Worm (Caenorhabditis elegans) whole organism, L3 larva: ENCODE measurements around the gene C11E4.6.
A peak's percentile ranks its signal among the peaks of the same experiment; 100 is the strongest.
"Not testable (repeated sequence)": the region's sequence is repeated elsewhere in the genome, so short reads cannot be mapped to it uniquely, and the experiment has no call there.

Experiments
- R02D3.7 ChIP-seq: fragments of 150-350 bp; optimal IDR thresholded peaks from 2 replicates; lab custom pipeline; 2014; ENCODE audit warnings: missing biosample characterization, missing genetic modification characterization
- ZK546.5 ChIP-seq: sonication (generic microtip); optimal IDR thresholded peaks from 2 replicates; lab custom pipeline; 2017; ENCODE audit warnings: missing biosample characterization, missing genetic modification characterization
- ama-1 ChIP-seq: fragments of 150-350 bp; optimal IDR thresholded peaks from 2 replicates; lab custom pipeline; 2018
- ceh-16 ChIP-seq: sonication (generic microtip); optimal IDR thresholded peaks from 2 replicates; lab custom pipeline; 2017; ENCODE audit warnings: missing biosample characterization, missing genetic modification characterization
- ceh-28 ChIP-seq: fragments of 150-350 bp; optimal IDR thresholded peaks from 2 replicates; lab custom pipeline; 2014; ENCODE audit warnings: missing biosample characterization, missing genetic modification reagents, missing genetic modification characterization
- ceh-9 ChIP-seq: sonication (generic microtip); optimal IDR thresholded peaks from 2 replicates; lab custom pipeline; 2018; ENCODE audit warnings: missing biosample characterization, missing genetic modification characterization
- daf-12 ChIP-seq: fragments of 150-350 bp; optimal IDR thresholded peaks from 2 replicates; lab custom pipeline; 2014; ENCODE audit warnings: missing biosample characterization, missing genetic modification reagents, missing genetic modification characterization
- egl-27 ChIP-seq: sonication (generic microtip); optimal IDR thresholded peaks from 4 replicates; lab custom pipeline; 2017; ENCODE audit warnings: missing biosample characterization, missing genetic modification reagents, missing genetic modification characterization
- egl-5 ChIP-seq: fragments of 150-350 bp; optimal IDR thresholded peaks from 2 replicates; lab custom pipeline; 2017; ENCODE audit warnings: missing biosample characterization, missing genetic modification reagents, missing genetic modification characterization, inconsistent platforms
- elt-2 ChIP-seq: sonication (generic microtip); optimal IDR thresholded peaks from 2 replicates; lab custom pipeline; 2016; ENCODE audit warnings: missing genetic modification reagents, mild to moderate bottlenecking, missing genetic modification characterization, missing compliant biosample characterization
- eor-1 ChIP-seq, 2 experiments: fragments of 150-350 bp; optimal IDR thresholded peaks; 2 replicates each; lab custom pipeline; 2014 to 2018; ENCODE audit warnings: missing biosample characterization in 2 of 2, missing genetic modification characterization in 2 of 2
- fos-1 ChIP-seq: fragments of 150-350 bp; optimal IDR thresholded peaks from 2 replicates; lab custom pipeline; 2014; ENCODE audit warnings: missing biosample characterization, missing genetic modification characterization
- hmg-11 ChIP-seq: sonication (generic microtip); optimal IDR thresholded peaks from 2 replicates; lab custom pipeline; 2016; ENCODE audit warnings: missing genetic modification characterization, missing compliant biosample characterization
- jun-1 ChIP-seq: fragments of 150-350 bp; optimal IDR thresholded peaks from 2 replicates; lab custom pipeline; 2014; ENCODE audit warnings: missing biosample characterization, missing genetic modification reagents, missing genetic modification characterization
- lin-39 ChIP-seq: fragments of 150-350 bp; optimal IDR thresholded peaks from 2 replicates; lab custom pipeline; 2018; ENCODE audit warnings: missing biosample characterization, missing genetic modification reagents, missing genetic modification characterization
- lsy-12 ChIP-seq: sonication (generic microtip); optimal IDR thresholded peaks from 2 replicates; lab custom pipeline; 2016; ENCODE audit warnings: mild to moderate bottlenecking, missing genetic modification characterization, missing compliant biosample characterization
- nfya-1 ChIP-seq: sonication (generic microtip); optimal IDR thresholded peaks from 2 replicates; lab custom pipeline; 2017; ENCODE audit warnings: missing genetic modification characterization, mild to moderate bottlenecking, missing compliant biosample characterization, antibody characterized with exemption, moderate library complexity; ENCODE audit not compliant: insufficient read depth
- nhr-12 ChIP-seq: fragments of 150-350 bp; optimal IDR thresholded peaks from 2 replicates; lab custom pipeline; 2014; ENCODE audit warnings: missing biosample characterization, missing genetic modification characterization
- nhr-23 ChIP-seq: fragments of 150-350 bp; optimal IDR thresholded peaks from 2 replicates; lab custom pipeline; 2014; ENCODE audit warnings: missing biosample characterization, missing genetic modification reagents, missing genetic modification characterization
- nhr-25 ChIP-seq: sonication (generic microtip); optimal IDR thresholded peaks from 2 replicates; lab custom pipeline; 2017; ENCODE audit warnings: missing biosample characterization, missing genetic modification characterization
- nhr-28 ChIP-seq: fragments of 150-350 bp; optimal IDR thresholded peaks from 2 replicates; lab custom pipeline; 2014; ENCODE audit warnings: missing biosample characterization, missing genetic modification characterization
- nhr-43 ChIP-seq: sonication (generic microtip); optimal IDR thresholded peaks from 2 replicates; lab custom pipeline; 2016; ENCODE audit warnings: mild to moderate bottlenecking, missing genetic modification characterization, missing compliant biosample characterization; ENCODE audit not compliant: poor library complexity, severe bottlenecking
- nhr-67 ChIP-seq: fragments of 150-350 bp; optimal IDR thresholded peaks from 2 replicates; lab custom pipeline; 2014; ENCODE audit warnings: missing biosample characterization, missing genetic modification characterization
- pha-4 ChIP-seq: fragments of 150-350 bp; optimal IDR thresholded peaks from 2 replicates; lab custom pipeline; 2014; ENCODE audit warnings: missing biosample characterization, missing genetic modification reagents, missing genetic modification characterization
- pqm-1 ChIP-seq: fragments of 150-350 bp; optimal IDR thresholded peaks from 2 replicates; lab custom pipeline; 2017; ENCODE audit warnings: missing biosample characterization, missing genetic modification characterization, inconsistent platforms
- sea-2 ChIP-seq: fragments of 150-350 bp; sonication (generic microtip); optimal IDR thresholded peaks from 4 replicates; lab custom pipeline; 2014; ENCODE audit warnings: missing biosample characterization, missing genetic modification reagents, missing genetic modification characterization
- tbx-2 ChIP-seq: sonication (generic microtip); optimal IDR thresholded peaks from 2 replicates; lab custom pipeline; 2016; ENCODE audit warnings: mild to moderate bottlenecking, missing genetic modification characterization, missing compliant biosample characterization
- unc-39 ChIP-seq: sonication (generic microtip); optimal IDR thresholded peaks from 4 replicates; lab custom pipeline; 2017; ENCODE audit warnings: missing biosample characterization, missing genetic modification characterization
- unc-62 ChIP-seq: fragments of 150-350 bp; sonication (generic microtip); optimal IDR thresholded peaks from 4 replicates; lab custom pipeline; 2014; ENCODE audit warnings: missing biosample characterization, missing genetic modification reagents, missing genetic modification characterization
- zag-1 ChIP-seq: fragments of 150-350 bp; optimal IDR thresholded peaks from 2 replicates; lab custom pipeline; 2014; ENCODE audit warnings: missing biosample characterization, missing genetic modification characterization

C11E4.6 gene

ce11 chrX:9625824-9626223, 15.5 kb downstream of the C11E4.6 start, which contains the start of gene F34H10.1:
Gene F34H10.1, plus strand, starts transcription at chrX:9626124.
- TF ChIP-seq tbx-2 (tag; lab: Kevin White, UChicago); nhr-25; eor-1 (tag; optimal IDR thresholded peaks at IDR 0.05; lab: Kevin White, UChicago): not testable (repeated sequence)

ce11 chrX:9629552-9629951, 19.2 kb downstream of the C11E4.6 start:
- TF ChIP-seq fos-1 (tag; lab: Kevin White, UChicago) = no peak
- TF ChIP-seq ceh-9 (tag; lab: Kevin White, UChicago) = no peak
- no peak for TF ChIP-seq nhr-12 (tag; lab: Kevin White, UChicago)
- no peak for TF ChIP-seq ZK546.5 (tag; lab: Kevin White, UChicago)
- TF ChIP-seq nhr-28 (tag; lab: Kevin White, UChicago) = no peak
- TF ChIP-seq nhr-23 (tag; lab: Kevin White, UChicago) = no peak
- no peak for TF ChIP-seq nhr-25
- TF ChIP-seq ceh-28 (tag; lab: Kevin White, UChicago) = no peak
- TF ChIP-seq pqm-1 (tag; lab: Kevin White, UChicago) = no peak
- TF ChIP-seq unc-62 (GFP tag; lab: Kevin White, UChicago) = no peak
- TF ChIP-seq unc-39 (tag; lab: Kevin White, UChicago) = no peak
- TF ChIP-seq eor-1 (tag; optimal IDR thresholded peaks at IDR 0.05; lab: Kevin White, UChicago) = no peak
- TF ChIP-seq ama-1 (lab: Kevin White, UChicago) = no peak
- TF ChIP-seq hmg-11 (tag; lab: Kevin White, UChicago) = no peak
- TF ChIP-seq sea-2 (GFP tag; lab: Kevin White, UChicago) = no peak

- TF ChIP-seq zag-1 (tag; lab: Kevin White, UChicago) (no peak), nfya-1 (tag; lab: Kevin White, UChicago) (no peak), daf-12 (tag; lab: Kevin White, UChicago) (no peak), nhr-12 (tag; lab: Kevin White, UChicago) (no peak), unc-62 (GFP tag; lab: Kevin White, UChicago) (no peak), eor-1 (tag; optimal IDR thresholded peaks at IDR 0.05; lab: Kevin White, UChicago) (no peak), nhr-23 (tag; lab: Kevin White, UChicago) (no peak), pqm-1 (tag; lab: Kevin White, UChicago) (no peak), fos-1 (tag; lab: Kevin White, UChicago) (no peak), lsy-12 (no peak), nhr-25 (no peak)
Observed at ce11 chrX:9634925-9635324, 24.6 kb downstream of the C11E4.6 start, which contains the start of gene F34H10.3. Gene F34H10.3, minus strand, starts transcription at chrX:9635025.

- no peak for TF ChIP-seq pha-4 (tag; lab: Kevin White, UChicago)
- no peak for TF ChIP-seq nhr-25
- TF ChIP-seq egl-27 (tag; lab: Kevin White, UChicago) = no peak
- no peak for TF ChIP-seq elt-2
- no peak for TF ChIP-seq jun-1
- TF ChIP-seq, all 47 proteins: peak for 0
Observed at ce11 chrX:9635376-9635775, 25.0 kb downstream of the C11E4.6 start, which contains the start of gene F34H10.5. Gene F34H10.5, plus strand, starts transcription at chrX:9635676.

DNA sequence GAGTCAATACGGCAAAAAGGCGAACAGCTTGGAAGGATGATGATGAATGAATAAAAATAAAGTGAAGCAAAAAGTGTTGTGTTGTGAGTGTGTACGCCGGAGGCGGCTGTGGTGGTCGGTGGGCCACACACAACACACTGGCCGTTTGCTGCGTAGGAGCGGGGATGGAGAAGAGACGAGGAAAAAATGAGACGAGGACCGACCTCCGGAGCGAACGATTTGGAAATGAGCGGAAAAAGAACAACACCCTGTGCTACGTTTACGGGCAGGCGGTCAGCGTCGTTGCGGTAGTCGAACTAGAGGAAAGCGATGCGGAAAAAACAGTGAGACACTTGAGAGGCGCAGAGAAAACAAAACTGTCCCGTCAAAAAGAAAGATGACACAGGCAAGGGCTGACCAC, 26.8 kb downstream of the C11E4.6 start:
- peak; percentile 26 for TF ChIP-seq lin-39 (tag; lab: Kevin White, UChicago)
- no peak for TF ChIP-seq nhr-43 (tag; lab: Kevin White, UChicago)
- TF ChIP-seq sea-2 (GFP tag; lab: Kevin White, UChicago) = no peak
- TF ChIP-seq nhr-67 (tag; lab: Kevin White, UChicago) = no peak
- TF ChIP-seq R02D3.7 (tag; lab: Kevin White, UChicago) = no peak
- TF ChIP-seq pha-4 (tag; lab: Kevin White, UChicago) = no peak
- TF ChIP-seq fos-1 (tag; lab: Kevin White, UChicago) = no peak
- TF ChIP-seq nfya-1 (tag; lab: Kevin White, UChicago) = no peak
- no peak for TF ChIP-seq lsy-12
- peak; percentile 44 for TF ChIP-seq egl-5
- TF ChIP-seq ceh-28 (tag; lab: Kevin White, UChicago) = no peak
- TF ChIP-seq nhr-28 (tag; lab: Kevin White, UChicago) = no peak
- TF ChIP-seq elt-2 = no peak
- no peak for TF ChIP-seq nhr-25
- no peak for TF ChIP-seq nhr-12 (tag; lab: Kevin White, UChicago)
- peak; percentile 39 for TF ChIP-seq nhr-23 (tag; lab: Kevin White, UChicago)
- no peak for TF ChIP-seq ZK546.5 (tag; lab: Kevin White, UChicago)
- TF ChIP-seq ceh-16 (tag; lab: Kevin White, UChicago) = no peak
- TF ChIP-seq tbx-2 (tag; lab: Kevin White, UChicago) = no peak
